Fruit fly (Drosophila melanogaster) whole organism, embryonic: ENCODE measurements around the gene kri.

Source experiments
- CG10209 ChIP-seq: fragments of 200-800 bp; sonication (Bioruptor generic); optimal IDR thresholded peaks from 3 replicates; lab custom pipeline; 2017; ENCODE audit warnings: missing biosample characterization, mild to moderate bottlenecking, missing genetic modification characterization, missing genetic modification reagents
- CG1233 ChIP-seq: fragments of 200-800 bp; sonication (Bioruptor generic); optimal IDR thresholded peaks from 4 replicates; lab custom pipeline; 2018; ENCODE audit warnings: missing biosample characterization, mild to moderate bottlenecking, missing genetic modification characterization
- CG12391 ChIP-seq: fragments of 200-800 bp; sonication (Bioruptor generic); optimal IDR thresholded peaks from 3 replicates; lab custom pipeline; 2018; ENCODE audit warnings: missing biosample characterization, mild to moderate bottlenecking, missing genetic modification characterization, moderate library complexity
- CG12942 ChIP-seq: fragments of 200-800 bp; sonication (Bioruptor generic); optimal IDR thresholded peaks from 3 replicates; lab custom pipeline; 2016; ENCODE audit warnings: missing biosample characterization, missing genetic modification characterization
- CG13424 ChIP-seq: fragments of 200-800 bp; sonication (Bioruptor generic); optimal IDR thresholded peaks from 2 replicates; lab custom pipeline; 2019; ENCODE audit warnings: missing biosample characterization, mild to moderate bottlenecking, missing genetic modification characterization, moderate library complexity
- CG14710 ChIP-seq: fragments of 200-800 bp; sonication (Bioruptor generic); optimal IDR thresholded peaks from 3 replicates; lab custom pipeline; 2019; ENCODE audit warnings: missing biosample characterization, mild to moderate bottlenecking, missing genetic modification characterization, moderate library complexity
- CG15269 ChIP-seq: fragments of 200-800 bp; sonication (Bioruptor generic); optimal IDR thresholded peaks from 2 replicates; lab custom pipeline; 2018; ENCODE audit warnings: missing biosample characterization, mild to moderate bottlenecking, missing genetic modification characterization, moderate library complexity
- CG1603 ChIP-seq: fragments of 200-800 bp; sonication (Bioruptor generic); optimal IDR thresholded peaks from 2 replicates; lab custom pipeline; 2019; ENCODE audit warnings: missing biosample characterization, mild to moderate bottlenecking, missing genetic modification characterization, moderate library complexity
- CG17361 ChIP-seq: fragments of 200-800 bp; sonication (Bioruptor generic); IDR thresholded peaks from 3 replicates; pipeline ENCODE4 v1.3.6; 2022; ENCODE audit warnings: missing biosample characterization, missing genetic modification characterization
- CG18262 ChIP-seq: fragments of 200-800 bp; optimal IDR thresholded peaks from 3 replicates; lab custom pipeline; 2019; ENCODE audit warnings: missing biosample characterization, mild to moderate bottlenecking, missing genetic modification characterization, moderate library complexity
- CG2129 ChIP-seq: fragments of 200-800 bp; sonication (Bioruptor generic); IDR thresholded peaks from 2 replicates; pipeline ENCODE4 v1.3.6; 2022; ENCODE audit warnings: missing biosample characterization, missing genetic modification characterization; ENCODE audit not compliant: partially characterized antibody
- CG2678 ChIP-seq: fragments of 200-800 bp; sonication (Bioruptor generic); optimal IDR thresholded peaks from 3 replicates; lab custom pipeline; 2019; ENCODE audit warnings: missing biosample characterization, mild to moderate bottlenecking, missing genetic modification characterization, moderate library complexity
- CG2875 ChIP-seq: fragments of 200-800 bp; sonication (Bioruptor generic); optimal IDR thresholded peaks from 2 replicates; lab custom pipeline; 2017; ENCODE audit warnings: missing biosample characterization, mild to moderate bottlenecking, missing genetic modification characterization, missing genetic modification reagents
- CG4424 ChIP-seq: fragments of 200-800 bp; sonication (Bioruptor generic); optimal IDR thresholded peaks from 3 replicates; lab custom pipeline; 2016; ENCODE audit warnings: missing biosample characterization, missing genetic modification characterization
- CG4854 ChIP-seq: fragments of 200-800 bp; sonication (Bioruptor generic); optimal IDR thresholded peaks from 2 replicates; lab custom pipeline; 2016; ENCODE audit warnings: missing biosample characterization, missing genetic modification characterization, inconsistent platforms
- CG6175 ChIP-seq: fragments of 200-800 bp; sonication (Bioruptor generic); IDR thresholded peaks from 3 replicates; pipeline ENCODE4 v1.3.6; 2022; ENCODE audit warnings: missing biosample characterization, missing genetic modification characterization
- CG6689 ChIP-seq: fragments of 200-800 bp; sonication (Bioruptor generic); IDR thresholded peaks from 2 replicates; pipeline ENCODE4 v1.3.6; 2022; ENCODE audit warnings: missing biosample characterization, missing genetic modification characterization
- CG6854 ChIP-seq: fragments of 200-800 bp; sonication (Bioruptor generic); optimal IDR thresholded peaks from 3 replicates; lab custom pipeline; 2017; ENCODE audit warnings: missing biosample characterization, mild to moderate bottlenecking, missing genetic modification characterization
- CG7556 ChIP-seq: fragments of 200-800 bp; sonication (Bioruptor generic); optimal IDR thresholded peaks from 2 replicates; lab custom pipeline; 2017; ENCODE audit warnings: missing biosample characterization, mild to moderate bottlenecking, missing genetic modification characterization
- CG8924 ChIP-seq: fragments of 200-800 bp; optimal IDR thresholded peaks from 3 replicates; lab custom pipeline; 2019; ENCODE audit warnings: missing biosample characterization, mild to moderate bottlenecking, missing genetic modification characterization, moderate library complexity
- CG9727 ChIP-seq: fragments of 200-800 bp; sonication (Bioruptor generic); optimal IDR thresholded peaks from 3 replicates; lab custom pipeline; 2017; ENCODE audit warnings: missing biosample characterization, mild to moderate bottlenecking, missing genetic modification characterization
- D ChIP-seq, 2 experiments: fragments of 200-800 bp in 1 of 2; fragments of >200 bp in 1 of 2; sonication (Bioruptor generic) in 1 of 2; optimal IDR thresholded peaks; 2 replicates in 1 of 2; 3 replicates in 1 of 2; lab custom pipeline; 2017; ENCODE audit warnings: mild to moderate bottlenecking in 1 of 2, missing biosample characterization in 1 of 2, missing genetic modification characterization in 1 of 2, missing genetic modification reagents in 1 of 2
- Gug ChIP-seq: fragments of 200-800 bp; sonication (Bioruptor generic); IDR thresholded peaks from 4 replicates; pipeline ENCODE4 v1.3.6; 2022; ENCODE audit warnings: missing biosample characterization, missing genetic modification characterization
- Lim3 ChIP-seq: fragments of 200-800 bp; sonication (Bioruptor generic); IDR thresholded peaks from 2 replicates; pipeline ENCODE4 v1.3.6; 2022; ENCODE audit warnings: missing biosample characterization, missing genetic modification characterization
- Meics ChIP-seq: fragments of 200-800 bp; sonication (Bioruptor generic); optimal IDR thresholded peaks from 2 replicates; lab custom pipeline; 2017; ENCODE audit warnings: missing biosample characterization, mild to moderate bottlenecking, missing genetic modification characterization
- NC2β ChIP-seq: fragments of 200-800 bp; sonication (Bioruptor generic); optimal IDR thresholded peaks from 2 replicates; lab custom pipeline; 2016; ENCODE audit warnings: missing biosample characterization, missing genetic modification characterization
- Sox102F ChIP-seq: fragments of 200-800 bp; sonication (Bioruptor generic); optimal IDR thresholded peaks from 2 replicates; lab custom pipeline; 2018; ENCODE audit warnings: missing biosample characterization, mild to moderate bottlenecking, missing genetic modification characterization, moderate library complexity
- Ssrp ChIP-seq: fragments of 200-800 bp; sonication (Bioruptor generic); optimal IDR thresholded peaks from 2 replicates; lab custom pipeline; 2018; ENCODE audit warnings: missing biosample characterization, mild to moderate bottlenecking, missing genetic modification characterization, moderate library complexity
- Vsx1 ChIP-seq: fragments of 200-800 bp; sonication (Bioruptor generic); optimal IDR thresholded peaks from 2 replicates; lab custom pipeline; 2017; ENCODE audit warnings: missing biosample characterization, mild to moderate bottlenecking, missing genetic modification characterization, missing genetic modification reagents
- Xbp1 ChIP-seq: fragments of 200-800 bp; sonication (Bioruptor generic); optimal IDR thresholded peaks from 3 replicates; lab custom pipeline; 2016; ENCODE audit warnings: missing biosample characterization, mild to moderate bottlenecking, missing genetic modification characterization
- ab ChIP-seq: fragments of 200-800 bp; sonication (Bioruptor generic); optimal IDR thresholded peaks from 2 replicates; lab custom pipeline; 2016; ENCODE audit warnings: missing biosample characterization, missing genetic modification characterization
- bab2 ChIP-seq: fragments of 200-800 bp; sonication (Bioruptor generic); optimal IDR thresholded peaks from 2 replicates; lab custom pipeline; 2016; ENCODE audit warnings: missing biosample characterization, missing genetic modification characterization
- bsh ChIP-seq, 2 experiments: fragments of 200-800 bp; sonication (Bioruptor generic); optimal IDR thresholded peaks; 2 replicates each; lab custom pipeline; 2017 to 2018; ENCODE audit warnings: mild to moderate bottlenecking in 2 of 2, missing biosample characterization in 2 of 2, missing genetic modification characterization in 2 of 2, moderate library complexity in 1 of 2
- da ChIP-seq: fragments of 200-800 bp; sonication (Bioruptor generic); optimal IDR thresholded peaks from 2 replicates; lab custom pipeline; 2016; ENCODE audit warnings: missing biosample characterization, missing genetic modification characterization
- dmrt11E ChIP-seq: fragments of 200-800 bp; sonication (Bioruptor generic); optimal IDR thresholded peaks from 3 replicates; lab custom pipeline; 2018; ENCODE audit warnings: missing biosample characterization, mild to moderate bottlenecking, missing genetic modification characterization, moderate library complexity
- gce ChIP-seq: fragments of 200-800 bp; sonication (Bioruptor generic); IDR thresholded peaks from 3 replicates; pipeline ENCODE4 v1.3.6; 2022; ENCODE audit warnings: missing biosample characterization, missing genetic modification characterization
- gcm2 ChIP-seq: fragments of 200-800 bp; sonication (Bioruptor generic); optimal IDR thresholded peaks from 2 replicates; lab custom pipeline; 2016; ENCODE audit warnings: missing biosample characterization, missing genetic modification characterization
- gem ChIP-seq: fragments of 200-800 bp; sonication (Bioruptor generic); optimal IDR thresholded peaks from 2 replicates; lab custom pipeline; 2019; ENCODE audit warnings: missing biosample characterization, mild to moderate bottlenecking, missing genetic modification characterization, moderate library complexity
- gfzf ChIP-seq: fragments of 200-800 bp; sonication (Bioruptor generic); optimal IDR thresholded peaks from 2 replicates; lab custom pipeline; 2016; ENCODE audit warnings: missing biosample characterization, mild to moderate bottlenecking, missing genetic modification characterization, moderate library complexity
- grau ChIP-seq: fragments of 200-800 bp; optimal IDR thresholded peaks from 3 replicates; lab custom pipeline; 2019; ENCODE audit warnings: missing biosample characterization, mild to moderate bottlenecking, missing genetic modification characterization, moderate library complexity
- grn ChIP-seq: fragments of 200-800 bp; sonication (Bioruptor generic); optimal IDR thresholded peaks from 3 replicates; lab custom pipeline; 2017; ENCODE audit warnings: missing biosample characterization, missing genetic modification characterization
- jigr1 ChIP-seq: fragments of 200-800 bp; sonication (Bioruptor generic); IDR thresholded peaks from 3 replicates; pipeline ENCODE4 v1.3.6; 2022; ENCODE audit warnings: missing biosample characterization, missing genetic modification characterization
- nmo ChIP-seq: fragments of 200-800 bp; sonication (Bioruptor generic); optimal IDR thresholded peaks from 2 replicates; lab custom pipeline; 2018; ENCODE audit warnings: missing biosample characterization, mild to moderate bottlenecking, missing genetic modification characterization, moderate library complexity
- org-1 ChIP-seq: fragments of 200-800 bp; sonication (Bioruptor generic); optimal IDR thresholded peaks from 2 replicates; lab custom pipeline; 2017; ENCODE audit warnings: missing biosample characterization, missing genetic modification characterization
- phol ChIP-seq: fragments of 200-800 bp; sonication (Bioruptor generic); optimal IDR thresholded peaks from 3 replicates; lab custom pipeline; 2018; ENCODE audit warnings: missing biosample characterization, mild to moderate bottlenecking, missing genetic modification characterization, moderate library complexity
- pum ChIP-seq: fragments of 200-800 bp; sonication (Bioruptor generic); optimal IDR thresholded peaks from 2 replicates; lab custom pipeline; 2016; ENCODE audit warnings: missing biosample characterization, missing genetic modification characterization
- shn ChIP-seq: fragments of 200-800 bp; sonication (Bioruptor generic); optimal IDR thresholded peaks from 3 replicates; lab custom pipeline; 2016; ENCODE audit warnings: missing biosample characterization, missing genetic modification characterization
- sisA ChIP-seq: fragments of 200-800 bp; sonication (Bioruptor generic); IDR thresholded peaks from 2 replicates; pipeline ENCODE4 v1.3.6; 2022; ENCODE audit warnings: missing biosample characterization, missing genetic modification characterization
- stwl ChIP-seq: fragments of 200-800 bp; sonication (Bioruptor generic); optimal IDR thresholded peaks from 3 replicates; lab custom pipeline; 2018; ENCODE audit warnings: missing biosample characterization, mild to moderate bottlenecking, missing genetic modification characterization, moderate library complexity
- z ChIP-seq: fragments of 200-800 bp; sonication (Bioruptor generic); IDR thresholded peaks from 3 replicates; pipeline ENCODE4 v1.3.6; 2022; ENCODE audit warnings: missing biosample characterization, missing genetic modification characterization

Gene kri

DNA sequence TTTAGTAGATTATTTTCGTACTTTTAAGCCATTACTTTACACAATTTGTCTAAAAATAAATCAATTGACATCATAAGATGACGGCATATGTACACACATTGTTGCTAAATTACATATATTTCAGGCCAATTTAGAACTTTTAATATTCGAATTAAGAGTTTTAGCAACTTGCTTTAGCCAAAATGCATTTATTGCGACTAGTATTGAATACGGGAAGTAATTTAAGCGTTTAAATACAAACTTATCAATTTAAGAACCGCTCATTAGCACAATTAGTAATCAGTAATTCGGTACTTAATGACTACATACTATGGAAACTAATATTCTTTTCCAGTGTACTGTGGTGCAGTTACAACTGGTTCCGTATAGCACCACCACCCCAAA is 1.6 kb upstream of the kri start:
- TF ChIP-seq CG17361 (peak; percentile 79; the same call in 2 of the 3 replicates), CG4424 (GFP tag; lab: Kevin White, UChicago) (no peak), jigr1 (GFP tag; lab: Robert Waterston, UW) (0 out of 3 replicates have a peak, but pooled peaks have one; percentile 21), ab (no peak), CG12391 (tag; lab: Kevin White, UChicago) (peak; percentile 29), CG2875 (GFP tag; lab: Kevin White, UChicago) (peak; percentile 0), CG14710 (tag; lab: Kevin White, UChicago) (peak; percentile 38), CG15269 (peak; percentile 30), CG6689 (peak; percentile 49), CG2129 (GFP tag; lab: Robert Waterston, UW) (no peak), CG6854 (GFP tag; lab: Kevin White, UChicago) (peak; percentile 25), phol (peak; percentile 36), dmrt11E (tag; lab: Kevin White, UChicago) (peak; percentile 35), bsh (GFP tag; optimal IDR thresholded peaks at IDR 0.05; lab: Kevin White, UChicago) (peak in 1 of 2 experiments; percentile 29), CG13424 (tag; lab: Kevin White, UChicago) (peak; percentile 24), pum (GFP tag; lab: Kevin White, UChicago) (no peak), CG9727 (GFP tag; lab: Kevin White, UChicago) (peak; percentile 39), CG8924 (tag; lab: Kevin White, UChicago) (peak; percentile 4), gcm2 (GFP tag; lab: Kevin White, UChicago) (no peak), CG2678 (tag; lab: Kevin White, UChicago) (peak; percentile 71), NC2β (GFP tag; lab: Kevin White, UChicago) (no peak), gem (tag; lab: Kevin White, UChicago) (peak; percentile 71), shn (GFP tag; lab: Kevin White, UChicago) (no peak), CG10209 (peak; percentile 4), Vsx1 (GFP tag; lab: Kevin White, UChicago) (no peak), CG12942 (GFP tag; lab: Kevin White, UChicago) (no peak), Gug (GFP tag; lab: Robert Waterston, UW) (no peak), da (no peak), gfzf (GFP tag; lab: Kevin White, UChicago) (no peak), Sox102F (peak; percentile 45), Lim3 (GFP tag; lab: Robert Waterston, UW) (no peak), bab2 (peak; percentile 12), CG6175 (GFP tag; lab: Robert Waterston, UW) (no peak), grn (GFP tag; lab: Kevin White, UChicago) (no peak), nmo (GFP tag; lab: Kevin White, UChicago) (peak; percentile 57), Xbp1 (no peak), CG1603 (tag; lab: Kevin White, UChicago) (peak; percentile 16), D (optimal IDR thresholded peaks at IDR 0.05; lab: Kevin White, UChicago) (no peak), D (GFP tag; optimal IDR thresholded peaks at IDR 0.05; lab: Kevin White, UChicago) (peak; percentile 36), Ssrp (tag; lab: Kevin White, UChicago) (peak; percentile 24), CG1233 (GFP tag; lab: Kevin White, UChicago) (peak; percentile 44), org-1 (GFP tag; lab: Kevin White, UChicago) (peak; percentile 16), gce (GFP tag; lab: Robert Waterston, UW) (no peak), CG18262 (tag; lab: Kevin White, UChicago) (peak; percentile 74), stwl (tag; lab: Kevin White, UChicago) (no peak), grau (tag; lab: Kevin White, UChicago) (peak; percentile 18), z (GFP tag; lab: Robert Waterston, UW) (no peak), CG7556 (peak; percentile 53), Meics (GFP tag; lab: Kevin White, UChicago) (peak; percentile 18), sisA (GFP tag; lab: Robert Waterston, UW) (0 out of 2 replicates have a peak, but pooled peaks have one; percentile 22), CG4854 (GFP tag; lab: Kevin White, UChicago) (no peak)
